Worm (Caenorhabditis elegans): ENCODE data around the gene nhr-37.

nhr-37 gene

ce11 chrV:6657532-6658259 lies 35.7 kb downstream of the nhr-37 start:
- TF ChIP-seq elt-4 (tag; optimal IDR thresholded peaks at IDR 0.05), result no peak

ce11 chrV:6658765-6659164 lies 36.8 kb downstream of the nhr-37 start:
- TF ChIP-seq ceh-48 (tag; optimal IDR thresholded peaks at IDR 0.05) (peak; percentile 82), nfya-1 (tag; optimal IDR thresholded peaks at IDR 0.05) (peak; percentile 14), fax-1 (tag; optimal IDR thresholded peaks at IDR 0.05) (no peak), ceh-34 (tag; optimal IDR thresholded peaks at IDR 0.05) (peak; percentile 42), tbx-2 (tag; optimal IDR thresholded peaks at IDR 0.05) (peak; percentile 9), sdc-2 (tag; optimal IDR thresholded peaks at IDR 0.05) (peak; percentile 22), ceh-31 (tag; optimal IDR thresholded peaks at IDR 0.05) (peak; percentile 62), ceh-18 (tag; optimal IDR thresholded peaks at IDR 0.05) (peak; percentile 32), ceh-14 (tag; optimal IDR thresholded peaks at IDR 0.05) (peak; percentile 78), pag-3 (tag; optimal IDR thresholded peaks at IDR 0.05; ENCODE audit: borderline replicate concordance) (no peak), unc-42 (tag; optimal IDR thresholded peaks at IDR 0.05) (peak; percentile 44)

- no peak for TF ChIP-seq syd-9 (tag; optimal IDR thresholded peaks at IDR 0.05)
- TF ChIP-seq lin-11 (tag; optimal IDR thresholded peaks at IDR 0.05), result no peak
- no peak for TF ChIP-seq ceh-19 (GFP tag; optimal IDR thresholded peaks at IDR 0.05)
- TF ChIP-seq npax-4 (tag; optimal IDR thresholded peaks at IDR 0.05), result no peak
- no peak for TF ChIP-seq K09A11.1 (tag; optimal IDR thresholded peaks at IDR 0.05; ENCODE audit: insufficient read depth)
- TF ChIP-seq pag-3 (tag; optimal IDR thresholded peaks at IDR 0.05; ENCODE audit: borderline replicate concordance), result no peak
- TF ChIP-seq dve-1 (tag; optimal IDR thresholded peaks at IDR 0.05), result no peak
- TF ChIP-seq F13H6.1 (tag; optimal IDR thresholded peaks at IDR 0.05), result no peak
- TF ChIP-seq ceh-9 (tag; optimal IDR thresholded peaks at IDR 0.05), result no peak
- TF ChIP-seq odd-2 (tag; optimal IDR thresholded peaks at IDR 0.05), result no peak
- no peak for TF ChIP-seq nfya-1 (tag; optimal IDR thresholded peaks at IDR 0.05)
These were observed 37.5 kb downstream of the nhr-37 start for ce11 chrV:6659533-6659932.

- peak; percentile 42 for TF ChIP-seq unc-42 (tag; optimal IDR thresholded peaks at IDR 0.05)
- no peak for TF ChIP-seq syd-9 (tag; optimal IDR thresholded peaks at IDR 0.05)
- no peak for TF ChIP-seq pha-4 (tag; optimal IDR thresholded peaks at IDR 0.05)
- TF ChIP-seq ceh-48 (tag; optimal IDR thresholded peaks at IDR 0.05), result no peak
These were observed 39.7 kb downstream of the nhr-37 start for ce11 chrV:6661658-6662057.

ce11 chrV:6662505-6662904 lies 40.5 kb downstream of the nhr-37 start:
- TF ChIP-seq pha-4 (tag; optimal IDR thresholded peaks at IDR 0.05) (no peak), ceh-31 (tag; optimal IDR thresholded peaks at IDR 0.05) (no peak), ceh-9 (tag; optimal IDR thresholded peaks at IDR 0.05) (no peak), ceh-45 (GFP tag; IDR thresholded peaks at IDR 0.05) (no peak), sox-2 (GFP tag; IDR thresholded peaks at IDR 0.05) (no peak), lim-6 (tag; optimal IDR thresholded peaks at IDR 0.05) (no peak), lin-11 (tag; optimal IDR thresholded peaks at IDR 0.05) (no peak)

ce11 chrV:6665751-6666150 lies 43.8 kb downstream of the nhr-37 start, which contains the start of gene pmp-5:
TSS of gene pmp-5 (minus strand) at chrV:6665813.
- no peak for TF ChIP-seq hlh-6 (tag; optimal IDR thresholded peaks at IDR 0.05)
- no peak for TF ChIP-seq gmeb-2 (tag; optimal IDR thresholded peaks at IDR 0.05)
- no peak for TF ChIP-seq ceh-14 (tag; optimal IDR thresholded peaks at IDR 0.05)
- TF ChIP-seq unc-86 (tag; optimal IDR thresholded peaks at IDR 0.05), result no peak
- TF ChIP-seq lin-11 (tag; optimal IDR thresholded peaks at IDR 0.05), result no peak
- TF ChIP-seq fax-1 (tag; optimal IDR thresholded peaks at IDR 0.05), result no peak
- no peak for TF ChIP-seq unc-55 (GFP tag; optimal IDR thresholded peaks at IDR 0.05)
- no peak for TF ChIP-seq C38D4.7 (GFP tag; optimal IDR thresholded peaks at IDR 0.05)
